Worm (Caenorhabditis elegans): ENCODE results near the gene D2062.5.
"Not testable (repeated sequence)": the region's sequence is repeated elsewhere in the genome, so short reads cannot be mapped to it uniquely, and the experiment has no call there.

The D2062.5 gene

DNA sequence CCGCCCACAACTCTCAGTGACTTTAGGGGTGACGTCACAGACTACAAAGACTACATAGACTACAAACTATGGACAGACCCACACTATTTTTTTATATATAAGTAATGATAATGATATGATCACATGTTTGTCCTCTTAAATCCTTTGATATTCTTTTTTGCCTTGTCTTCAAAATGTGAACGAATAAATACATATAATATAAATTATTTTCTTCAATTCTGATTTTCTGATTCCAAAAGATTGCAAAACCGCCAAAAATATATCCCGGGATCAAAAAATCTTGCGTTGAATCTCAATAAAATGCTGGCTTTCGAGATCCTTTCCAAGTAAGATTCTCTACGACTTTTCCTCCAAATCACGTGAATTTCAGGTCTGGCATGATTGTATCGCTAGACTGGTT lies 22.4 kb upstream of the D2062.5 start, which contains the start of gene F33H12.1:
Gene F33H12.1, plus strand, starts transcription at position 301 of the 400 bp plus-strand sequence.
- not testable (repeated sequence) for TF ChIP-seq npax-4, ceh-24, ceh-22 (tag; optimal IDR thresholded peaks at IDR 0.05)

DNA sequence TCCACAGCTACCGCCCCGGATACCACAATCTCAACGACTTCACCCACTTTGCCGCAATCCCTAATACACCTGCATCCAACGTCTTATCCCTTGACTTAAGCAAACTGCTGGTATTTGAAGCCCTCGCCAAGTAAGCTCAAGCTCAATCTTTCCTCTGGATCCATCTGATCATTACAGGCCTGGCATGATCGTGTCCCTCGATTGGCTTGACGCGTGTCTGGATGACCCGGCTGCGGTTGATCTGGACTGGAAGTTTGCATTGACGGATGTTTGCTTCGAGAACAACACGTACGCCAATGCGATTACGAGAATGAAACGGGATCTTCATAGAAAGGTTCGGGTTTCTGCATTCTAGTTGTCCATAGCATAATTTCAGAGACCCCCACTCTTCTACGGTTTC lies 21.6 kb upstream of the D2062.5 start:
- TF ChIP-seq tbx-2 (tag; optimal IDR thresholded peaks at IDR 0.05) (no peak), ets-4 (tag; optimal IDR thresholded peaks at IDR 0.05) (no peak), ceh-18 (tag; optimal IDR thresholded peaks at IDR 0.05) (no peak), nhr-11 (tag; optimal IDR thresholded peaks at IDR 0.05) (no peak), nhr-232 (tag; optimal IDR thresholded peaks at IDR 0.05) (no peak), gmeb-2 (tag; optimal IDR thresholded peaks at IDR 0.05) (no peak), pha-2 (tag; optimal IDR thresholded peaks at IDR 0.05) (no peak), Y22D7AL.16 (tag; optimal IDR thresholded peaks at IDR 0.05) (no peak), dve-1 (tag; optimal IDR thresholded peaks at IDR 0.05) (no peak), ceh-19 (GFP tag; optimal IDR thresholded peaks at IDR 0.05) (no peak), unc-86 (tag; optimal IDR thresholded peaks at IDR 0.05) (no peak), F13H6.1 (tag; optimal IDR thresholded peaks at IDR 0.05) (no peak), hlh-13 (GFP tag; optimal IDR thresholded peaks at IDR 0.05) (no peak), ceh-2 (tag; optimal IDR thresholded peaks at IDR 0.05) (no peak), che-1 (tag; optimal IDR thresholded peaks at IDR 0.05) (no peak), mec-3 (tag; optimal IDR thresholded peaks at IDR 0.05; ENCODE audit: borderline replicate concordance) (no peak), ref-2 (tag; optimal IDR thresholded peaks at IDR 0.05) (no peak)

DNA sequence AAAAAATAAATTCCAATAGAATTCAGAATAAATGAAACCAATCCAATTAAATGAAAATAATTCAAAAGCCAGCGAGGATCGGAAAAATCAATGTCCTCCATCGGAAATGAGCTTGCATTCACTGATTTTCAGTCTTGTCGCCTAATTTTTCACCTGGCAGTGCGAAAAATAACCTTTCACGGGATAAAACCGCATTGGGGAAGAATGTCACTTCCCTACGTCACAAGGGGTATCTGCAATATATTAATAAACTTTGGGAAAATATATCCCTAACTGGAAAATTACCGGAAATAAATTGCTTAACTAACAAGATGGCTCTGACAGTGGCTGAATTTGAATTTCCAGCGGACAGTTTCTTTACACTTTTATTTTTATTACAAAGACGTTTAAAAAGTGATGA lies 17.3 kb upstream of the D2062.5 start, which contains the start of gene sri-77:
Gene sri-77, minus strand, starts transcription at position 101 of the 400 bp plus-strand sequence.
- TF ChIP-seq ttx-3 (tag; optimal IDR thresholded peaks at IDR 0.05) = no peak
- no peak for TF ChIP-seq ceh-14 (tag; optimal IDR thresholded peaks at IDR 0.05)
- TF ChIP-seq pha-4 (tag; optimal IDR thresholded peaks at IDR 0.05) = no peak
- TF ChIP-seq nfya-1 (tag; optimal IDR thresholded peaks at IDR 0.05) = no peak
- TF ChIP-seq ceh-9 (tag; optimal IDR thresholded peaks at IDR 0.05) = no peak
- TF ChIP-seq npax-4 (tag; optimal IDR thresholded peaks at IDR 0.05) = no peak
- no peak for TF ChIP-seq C38D4.7 (GFP tag; optimal IDR thresholded peaks at IDR 0.05)
- TF ChIP-seq K02D7.2 (tag; optimal IDR thresholded peaks at IDR 0.05) = no peak
- no peak for TF ChIP-seq mec-3 (tag; optimal IDR thresholded peaks at IDR 0.05; ENCODE audit: borderline replicate concordance)
- no peak for TF ChIP-seq tbx-2 (tag; optimal IDR thresholded peaks at IDR 0.05)
- TF ChIP-seq unc-86 (tag; optimal IDR thresholded peaks at IDR 0.05) = no peak

DNA sequence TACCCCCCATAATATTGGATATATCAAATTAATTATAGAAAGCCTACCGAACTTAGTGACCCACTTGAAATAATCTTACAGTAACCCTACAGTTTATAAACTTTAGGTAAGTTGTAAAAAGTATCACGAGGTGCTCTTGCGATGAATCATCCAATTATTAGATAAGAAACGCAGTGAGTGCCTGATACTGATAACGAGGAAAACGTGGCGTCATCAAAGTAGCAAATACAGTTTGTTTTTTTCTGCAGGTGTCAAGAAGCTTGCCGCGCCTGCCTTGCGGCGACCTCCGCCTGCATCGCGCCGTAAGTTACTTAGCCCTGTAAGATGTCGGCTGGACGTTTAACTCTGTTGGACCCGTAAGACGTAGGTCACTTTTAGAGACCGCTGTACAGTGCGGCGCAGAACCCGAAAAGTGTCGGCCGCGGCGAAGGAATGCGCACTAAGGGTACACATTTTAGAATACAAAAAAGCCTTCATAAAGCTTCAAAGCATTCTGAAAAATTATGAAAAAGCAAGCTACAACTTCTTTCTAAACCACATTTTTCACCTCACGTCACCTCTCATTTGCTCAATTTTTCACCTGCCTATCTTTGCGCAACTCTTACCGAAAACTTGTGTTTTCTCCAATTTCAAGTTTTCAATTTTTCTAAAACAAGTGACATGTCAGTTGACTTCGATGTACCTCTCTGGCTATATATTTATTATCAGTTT lies 12.2 kb upstream of the D2062.5 start, which contains the start of gene sri-38:
Gene sri-38, plus strand, starts transcription at position 661 of the 711 bp plus-strand sequence.
- TF ChIP-seq hlh-30 (tag; optimal IDR thresholded peaks at IDR 0.05; ENCODE audit: insufficient read depth) (no peak), elt-2 (tag; optimal IDR thresholded peaks at IDR 0.05) (peak; percentile 86)

DNA sequence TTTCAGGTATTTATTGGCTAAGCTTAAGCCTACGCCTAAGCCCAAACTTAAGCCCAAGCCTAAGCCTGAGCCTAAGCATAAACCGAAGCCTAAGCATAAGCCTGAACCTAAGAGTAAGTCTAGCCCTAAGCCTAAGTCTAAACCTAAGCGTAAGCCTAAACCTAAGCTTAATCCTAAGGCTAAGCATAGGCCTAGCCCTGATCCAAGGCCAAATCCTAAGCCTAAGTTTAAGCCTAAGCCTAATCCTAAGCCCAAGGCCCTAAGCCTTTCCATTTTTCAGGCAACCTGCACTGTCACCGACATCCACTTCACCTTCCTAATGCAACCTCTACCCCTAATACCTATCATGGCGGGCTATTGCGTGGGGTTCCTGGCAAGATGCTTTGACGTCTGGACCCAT lies 11.6 kb upstream of the D2062.5 start:
- no peak for TF ChIP-seq C38D4.7 (GFP tag; optimal IDR thresholded peaks at IDR 0.05)
- TF ChIP-seq unc-55 (GFP tag; optimal IDR thresholded peaks at IDR 0.05) = no peak
- no peak for TF ChIP-seq hlh-15 (tag; optimal IDR thresholded peaks at IDR 0.05)
- peak; percentile 56 for TF ChIP-seq dve-1 (tag; optimal IDR thresholded peaks at IDR 0.05)
- TF ChIP-seq ceh-18 (tag; optimal IDR thresholded peaks at IDR 0.05) = no peak

DNA sequence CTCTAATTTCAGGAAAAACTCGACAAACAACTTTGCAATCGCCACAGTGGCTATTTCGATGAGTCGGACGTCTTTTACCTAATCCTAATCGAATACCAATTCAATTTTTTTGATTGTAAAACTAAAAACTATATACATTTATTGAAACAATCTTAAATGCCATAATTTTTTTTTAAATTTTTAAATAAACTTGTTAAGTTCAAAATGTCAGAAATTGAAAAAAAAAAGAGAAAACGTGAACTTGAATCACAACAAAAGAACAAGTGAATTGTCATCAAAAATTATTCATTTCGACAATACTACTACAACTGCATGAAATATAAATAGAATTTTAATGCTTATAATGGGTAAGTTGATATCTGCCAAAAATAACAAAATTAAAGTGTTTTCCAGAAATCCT lies 10.3 kb upstream of the D2062.5 start, which contains the start of gene D2062.13:
Gene D2062.13, plus strand, starts transcription at position 301 of the 400 bp plus-strand sequence.
- TF ChIP-seq pros-1 (tag; optimal IDR thresholded peaks at IDR 0.05); nfya-1 (tag; optimal IDR thresholded peaks at IDR 0.05); unc-55 (GFP tag; optimal IDR thresholded peaks at IDR 0.05): not testable (repeated sequence)

Data from whole organism, late embryonic.